Fruit fly (Drosophila melanogaster): ENCODE results near the gene CG14857.

dm6 chr3R:14780747-14781146 lies 20.8 kb upstream of the CG14857 start:
- TF ChIP-seq usp (GFP tag; optimal IDR thresholded peaks at IDR 0.05) (no peak), psq (GFP tag; optimal IDR thresholded peaks at IDR 0.05) (no peak), Myc (optimal IDR thresholded peaks at IDR 0.05) (no peak), ey (GFP tag; optimal IDR thresholded peaks at IDR 0.05) (no peak), Abd-B (GFP tag; optimal IDR thresholded peaks at IDR 0.05) (no peak), Hnf4 (GFP tag; optimal IDR thresholded peaks at IDR 0.05) (peak; percentile 2), Vsx2 (GFP tag; optimal IDR thresholded peaks at IDR 0.05; ENCODE audit: partially characterized antibody) (no peak), Rel (GFP tag; optimal IDR thresholded peaks at IDR 0.05) (no peak), Rel (tag; optimal IDR thresholded peaks at IDR 0.05) (no peak), lola (GFP tag; optimal IDR thresholded peaks at IDR 0.05) (no peak), h (GFP tag; optimal IDR thresholded peaks at IDR 0.05) (peak; percentile 11), CG9705 (GFP tag; optimal IDR thresholded peaks at IDR 0.05) (no peak), Jra (GFP tag; optimal IDR thresholded peaks at IDR 0.05) (peak; percentile 28), dmrt93B (GFP tag; optimal IDR thresholded peaks at IDR 0.05) (no peak)
